Worm (Caenorhabditis elegans) whole organism, L2 larva: ENCODE data around the gene K08F4.5.

Experiments used
- F13H6.1 ChIP-seq: sonication (generic microtip); optimal IDR thresholded peaks from 2 replicates; lab custom pipeline; 2016; ENCODE audit warnings: missing genetic modification characterization, missing compliant biosample characterization
- R02D3.7 ChIP-seq: fragments of 150-350 bp; optimal IDR thresholded peaks from 2 replicates; lab custom pipeline; 2014; ENCODE audit warnings: missing biosample characterization, missing genetic modification characterization
- alr-1 ChIP-seq: fragments of 150-350 bp; optimal IDR thresholded peaks from 2 replicates; lab custom pipeline; 2014; ENCODE audit warnings: missing biosample characterization, missing genetic modification characterization
- aly-2 ChIP-seq: fragments of 150-350 bp; optimal IDR thresholded peaks from 2 replicates; lab custom pipeline; 2014; ENCODE audit warnings: missing biosample characterization, missing genetic modification characterization
- dmd-4 ChIP-seq: sonication (generic microtip); optimal IDR thresholded peaks from 2 replicates; lab custom pipeline; 2017; ENCODE audit warnings: missing biosample characterization, missing genetic modification characterization
- elt-3 ChIP-seq: sonication (generic microtip); optimal IDR thresholded peaks from 2 replicates; lab custom pipeline; 2017; ENCODE audit warnings: missing biosample characterization, missing genetic modification characterization
- fos-1 ChIP-seq: fragments of 150-350 bp; optimal IDR thresholded peaks from 2 replicates; lab custom pipeline; 2014; ENCODE audit warnings: missing biosample characterization, missing genetic modification characterization
- lin-39 ChIP-seq: fragments of 150-350 bp; optimal IDR thresholded peaks from 2 replicates; lab custom pipeline; 2014; ENCODE audit warnings: missing biosample characterization, missing genetic modification reagents, missing genetic modification characterization
- lsy-2 ChIP-seq, 2 experiments: fragments of 150-350 bp in 1 of 2; sonication (generic microtip) in 1 of 2; optimal IDR thresholded peaks; 2 replicates each; lab custom pipeline; 2014 to 2017; ENCODE audit warnings: missing biosample characterization in 2 of 2, missing genetic modification characterization in 2 of 2
- mab-5 ChIP-seq: fragments of 150-350 bp; optimal IDR thresholded peaks from 2 replicates; lab custom pipeline; 2014; ENCODE audit warnings: missing biosample characterization, missing genetic modification characterization
- mbf-1 ChIP-seq: sonication (generic microtip); optimal IDR thresholded peaks from 2 replicates; lab custom pipeline; 2017; ENCODE audit warnings: missing biosample characterization, missing genetic modification characterization
- mdl-1 ChIP-seq, 2 experiments: fragments of 150-350 bp in 1 of 2; sonication (generic microtip) in 1 of 2; optimal IDR thresholded peaks; 2 replicates each; lab custom pipeline; 2017; ENCODE audit warnings: missing biosample characterization in 2 of 2, missing genetic modification characterization in 2 of 2
- nhr-11 ChIP-seq: fragments of 150-350 bp; optimal IDR thresholded peaks from 2 replicates; lab custom pipeline; 2014; ENCODE audit warnings: missing biosample characterization, missing genetic modification characterization
- nhr-12 ChIP-seq: fragments of 150-350 bp; optimal IDR thresholded peaks from 2 replicates; lab custom pipeline; 2014; ENCODE audit warnings: missing biosample characterization, missing genetic modification characterization
- nhr-129 ChIP-seq: fragments of 150-350 bp; optimal IDR thresholded peaks from 2 replicates; lab custom pipeline; 2014; ENCODE audit warnings: missing biosample characterization, missing genetic modification characterization
- nhr-237 ChIP-seq: fragments of 150-350 bp; optimal IDR thresholded peaks from 2 replicates; lab custom pipeline; 2014; ENCODE audit warnings: missing biosample characterization, missing genetic modification characterization
- nhr-77 ChIP-seq: fragments of 150-350 bp; optimal IDR thresholded peaks from 2 replicates; lab custom pipeline; 2014; ENCODE audit warnings: missing biosample characterization, missing genetic modification characterization
- sem-4 ChIP-seq: fragments of 150-350 bp; optimal IDR thresholded peaks from 2 replicates; lab custom pipeline; 2014; ENCODE audit warnings: missing biosample characterization, missing genetic modification reagents, missing genetic modification characterization
- skn-1 ChIP-seq: sonication (generic microtip); optimal IDR thresholded peaks from 2 replicates; lab custom pipeline; 2017; ENCODE audit warnings: missing biosample characterization, missing genetic modification characterization
- sma-3 ChIP-seq: sonication (generic microtip); optimal IDR thresholded peaks from 2 replicates; lab custom pipeline; 2016; ENCODE audit warnings: missing genetic modification reagents, missing genetic modification characterization, missing compliant biosample characterization
- sma-9 ChIP-seq, 2 experiments: fragments of 150-350 bp in 1 of 2; sonication (generic microtip) in 1 of 2; optimal IDR thresholded peaks; 2 replicates each; lab custom pipeline; 2014 to 2016; ENCODE audit warnings: missing genetic modification characterization in 2 of 2, mild to moderate bottlenecking in 1 of 2, missing biosample characterization in 1 of 2, missing compliant biosample characterization in 1 of 2, missing genetic modification reagents in 1 of 2, moderate library complexity in 1 of 2
- snpc-4 ChIP-seq: fragments of 150-350 bp; optimal IDR thresholded peaks from 2 replicates; lab custom pipeline; 2014; ENCODE audit warnings: missing biosample characterization, missing genetic modification characterization
- unc-39 ChIP-seq: fragments of 150-350 bp; optimal IDR thresholded peaks from 2 replicates; lab custom pipeline; 2014; ENCODE audit warnings: missing biosample characterization, missing genetic modification characterization
- unc-55 ChIP-seq: fragments of 150-350 bp; sonication (generic microtip); optimal IDR thresholded peaks from 3 replicates; lab custom pipeline; 2014; ENCODE audit warnings: missing biosample characterization, missing genetic modification reagents, missing genetic modification characterization
- zag-1 ChIP-seq: fragments of 150-350 bp; optimal IDR thresholded peaks from 2 replicates; lab custom pipeline; 2014; ENCODE audit warnings: missing biosample characterization, missing genetic modification characterization
- ztf-11 ChIP-seq: sonication (generic microtip); optimal IDR thresholded peaks from 2 replicates; lab custom pipeline; 2017; ENCODE audit warnings: missing biosample characterization, missing genetic modification characterization

K08F4.5 gene

ce11 chrIV:10112570-10112969 lies 23.1 kb downstream of the K08F4.5 start, which contains the start of gene nsph-3.2:
Gene nsph-3.2 (plus strand): TSS chrIV:10112870.
- TF ChIP-seq mbf-1 (no peak), mdl-1 (tag; optimal IDR thresholded peaks at IDR 0.05; lab: Kevin White, UChicago) (no peak), nhr-77 (tag; lab: Kevin White, UChicago) (no peak)
- TF ChIP-seq, all 48 proteins: peak for 0

ce11 chrIV:10111441-10111840 lies 24.3 kb downstream of the K08F4.5 start, which contains the start of gene spch-1:
Gene spch-1 (minus strand): TSS chrIV:10111541.
- TF ChIP-seq fos-1 (tag; lab: Kevin White, UChicago) (no peak), skn-1 (tag; lab: Kevin White, UChicago) (no peak), mab-5 (tag; lab: Kevin White, UChicago) (no peak), unc-39 (tag; lab: Kevin White, UChicago) (no peak), nhr-12 (no peak), nhr-11 (tag; lab: Kevin White, UChicago) (no peak), R02D3.7 (tag; lab: Kevin White, UChicago) (no peak), sma-9 (GFP tag; optimal IDR thresholded peaks at IDR 0.05; lab: Kevin White, UChicago) (no peak), sma-9 (tag; optimal IDR thresholded peaks at IDR 0.05; lab: Kevin White, UChicago) (no peak), lin-39 (tag; lab: Kevin White, UChicago) (no peak), F13H6.1 (tag; lab: Kevin White, UChicago) (no peak), ztf-11 (tag; lab: Kevin White, UChicago) (no peak)

- no peak for TF ChIP-seq aly-2
- no peak for TF ChIP-seq alr-1 (tag; lab: Kevin White, UChicago)
- no peak for TF ChIP-seq ztf-11 (tag; lab: Kevin White, UChicago)
Measured at ce11 chrIV:10110870-10111269, 24.8 kb downstream of the K08F4.5 start.

ce11 chrIV:10110417-10110816 lies 25.3 kb downstream of the K08F4.5 start, which contains the start of gene egl-38:
Gene egl-38 (minus strand): TSS chrIV:10110517.
- TF ChIP-seq ztf-11 (tag; lab: Kevin White, UChicago) (no peak), alr-1 (tag; lab: Kevin White, UChicago) (no peak), mdl-1 (tag; optimal IDR thresholded peaks at IDR 0.05; lab: Kevin White, UChicago) (no peak), zag-1 (tag; lab: Kevin White, UChicago) (no peak), sma-3 (GFP tag; lab: Kevin White, UChicago) (no peak), lin-39 (tag; lab: Kevin White, UChicago) (no peak), dmd-4 (tag; lab: Kevin White, UChicago) (no peak)

- no peak for TF ChIP-seq nhr-129
- peak; percentile 55 for TF ChIP-seq R02D3.7 (tag; lab: Kevin White, UChicago)
- TF ChIP-seq, all 48 proteins: peak for 1
Measured at ce11 chrIV:10096881-10097280, 38.8 kb downstream of the K08F4.5 start, which contains the start of gene dis-3. Gene dis-3 (plus strand): TSS chrIV:10097202.

ce11 chrIV:10095171-10095570 lies 40.5 kb downstream of the K08F4.5 start, which contains the start of the genes C04G2.5 and msp-36:
Gene C04G2.5 (minus strand): TSS chrIV:10095271.
Gene msp-36 (plus strand): TSS chrIV:10095433.
- TF ChIP-seq nhr-12, result no peak

- TF ChIP-seq R02D3.7 (tag; lab: Kevin White, UChicago) (no peak), lsy-2 (tag; optimal IDR thresholded peaks at IDR 0.05; lab: Kevin White, UChicago) (no peak)
Measured at ce11 chrIV:10090358-10090757, 45.4 kb downstream of the K08F4.5 start, which contains the start of gene ttbk-5. Gene ttbk-5 (plus strand): TSS chrIV:10090658.

ce11 chrIV:10089777-10090176 lies 45.9 kb downstream of the K08F4.5 start, which contains the start of gene ttr-39:
Gene ttr-39 (minus strand): TSS chrIV:10089877.
- TF ChIP-seq nhr-237 (tag; lab: Kevin White, UChicago) (no peak), fos-1 (tag; lab: Kevin White, UChicago) (no peak), snpc-4 (tag; lab: Kevin White, UChicago) (no peak), sem-4 (tag; lab: Kevin White, UChicago) (no peak), nhr-11 (tag; lab: Kevin White, UChicago) (no peak), unc-55 (GFP tag; lab: Kevin White, UChicago) (no peak), skn-1 (tag; lab: Kevin White, UChicago) (no peak), lin-39 (tag; lab: Kevin White, UChicago) (no peak), elt-3 (tag; lab: Kevin White, UChicago) (no peak)
